Worm (Caenorhabditis elegans) whole organism, L2 larva: ENCODE results near the gene Y17G9B.5.
"Not testable (repeated sequence)": the region's sequence is repeated elsewhere in the genome, so short reads cannot be mapped to it uniquely, and the experiment has no call there.

Source experiments
- C34F6.9 ChIP-seq: fragments of 150-350 bp; optimal IDR thresholded peaks from 2 replicates; lab custom pipeline; 2014; ENCODE audit warnings: missing biosample characterization, missing genetic modification characterization
- F13H6.1 ChIP-seq: sonication (generic microtip); optimal IDR thresholded peaks from 2 replicates; lab custom pipeline; 2016; ENCODE audit warnings: missing genetic modification characterization, missing compliant biosample characterization
- R02D3.7 ChIP-seq: fragments of 150-350 bp; optimal IDR thresholded peaks from 2 replicates; lab custom pipeline; 2014; ENCODE audit warnings: missing biosample characterization, missing genetic modification characterization
- ZK546.5 ChIP-seq: sonication (generic microtip); optimal IDR thresholded peaks from 2 replicates; lab custom pipeline; 2017; ENCODE audit warnings: missing biosample characterization, missing genetic modification characterization
- alr-1 ChIP-seq: fragments of 150-350 bp; optimal IDR thresholded peaks from 2 replicates; lab custom pipeline; 2014; ENCODE audit warnings: missing biosample characterization, missing genetic modification characterization
- blmp-1 ChIP-seq: sonication (generic microtip); optimal IDR thresholded peaks from 2 replicates; lab custom pipeline; 2017; ENCODE audit warnings: missing genetic modification characterization, mild to moderate bottlenecking, missing compliant biosample characterization, antibody characterized with exemption, moderate library complexity; ENCODE audit not compliant: insufficient read depth
- ceh-16 ChIP-seq: fragments of 150-350 bp; optimal IDR thresholded peaks from 2 replicates; lab custom pipeline; 2014; ENCODE audit warnings: missing biosample characterization, missing genetic modification characterization
- crh-2 ChIP-seq: sonication (generic microtip); optimal IDR thresholded peaks from 2 replicates; lab custom pipeline; 2017; ENCODE audit warnings: missing biosample characterization, missing genetic modification characterization
- elt-3 ChIP-seq: sonication (generic microtip); optimal IDR thresholded peaks from 2 replicates; lab custom pipeline; 2017; ENCODE audit warnings: missing biosample characterization, missing genetic modification characterization
- gmeb-1 ChIP-seq: fragments of 150-350 bp; optimal IDR thresholded peaks from 2 replicates; lab custom pipeline; 2014; ENCODE audit warnings: missing biosample characterization, missing genetic modification characterization
- lin-13 ChIP-seq: fragments of 150-350 bp; optimal IDR thresholded peaks from 2 replicates; lab custom pipeline; 2014; ENCODE audit warnings: missing biosample characterization, missing genetic modification reagents, missing genetic modification characterization
- lsy-2 ChIP-seq, 2 experiments: fragments of 150-350 bp in 1 of 2; sonication (generic microtip) in 1 of 2; optimal IDR thresholded peaks; 2 replicates each; lab custom pipeline; 2014 to 2017; ENCODE audit warnings: missing biosample characterization in 2 of 2, missing genetic modification characterization in 2 of 2
- mab-5 ChIP-seq: fragments of 150-350 bp; optimal IDR thresholded peaks from 2 replicates; lab custom pipeline; 2014; ENCODE audit warnings: missing biosample characterization, missing genetic modification characterization
- mbf-1 ChIP-seq: sonication (generic microtip); optimal IDR thresholded peaks from 2 replicates; lab custom pipeline; 2017; ENCODE audit warnings: missing biosample characterization, missing genetic modification characterization
- nhr-10 ChIP-seq: sonication (generic microtip); optimal IDR thresholded peaks from 2 replicates; lab custom pipeline; 2017; ENCODE audit warnings: missing biosample characterization, missing genetic modification characterization
- nhr-11 ChIP-seq: fragments of 150-350 bp; optimal IDR thresholded peaks from 2 replicates; lab custom pipeline; 2014; ENCODE audit warnings: missing biosample characterization, missing genetic modification characterization
- nhr-12 ChIP-seq: fragments of 150-350 bp; optimal IDR thresholded peaks from 2 replicates; lab custom pipeline; 2014; ENCODE audit warnings: missing biosample characterization, missing genetic modification characterization
- nhr-129 ChIP-seq: fragments of 150-350 bp; optimal IDR thresholded peaks from 2 replicates; lab custom pipeline; 2014; ENCODE audit warnings: missing biosample characterization, missing genetic modification characterization
- nhr-21 ChIP-seq: fragments of 150-350 bp; optimal IDR thresholded peaks from 2 replicates; lab custom pipeline; 2014; ENCODE audit warnings: missing biosample characterization, missing genetic modification characterization
- nhr-23 ChIP-seq: fragments of 150-350 bp; optimal IDR thresholded peaks from 2 replicates; lab custom pipeline; 2014; ENCODE audit warnings: missing biosample characterization, missing genetic modification reagents, missing genetic modification characterization
- nhr-237 ChIP-seq: fragments of 150-350 bp; optimal IDR thresholded peaks from 2 replicates; lab custom pipeline; 2014; ENCODE audit warnings: missing biosample characterization, missing genetic modification characterization
- nhr-25 ChIP-seq: fragments of 150-350 bp; sonication (generic microtip); optimal IDR thresholded peaks from 3 replicates; lab custom pipeline; 2014; ENCODE audit warnings: missing biosample characterization, missing genetic modification characterization
- nhr-6 ChIP-seq: fragments of 150-350 bp; optimal IDR thresholded peaks from 2 replicates; lab custom pipeline; 2014; ENCODE audit warnings: missing biosample characterization, missing genetic modification characterization
- skn-1 ChIP-seq: sonication (generic microtip); optimal IDR thresholded peaks from 2 replicates; lab custom pipeline; 2017; ENCODE audit warnings: missing biosample characterization, missing genetic modification characterization
- sma-3 ChIP-seq: sonication (generic microtip); optimal IDR thresholded peaks from 2 replicates; lab custom pipeline; 2016; ENCODE audit warnings: missing genetic modification reagents, missing genetic modification characterization, missing compliant biosample characterization
- sma-9 ChIP-seq, 2 experiments: fragments of 150-350 bp in 1 of 2; sonication (generic microtip) in 1 of 2; optimal IDR thresholded peaks; 2 replicates each; lab custom pipeline; 2014 to 2016; ENCODE audit warnings: missing genetic modification characterization in 2 of 2, mild to moderate bottlenecking in 1 of 2, missing biosample characterization in 1 of 2, missing compliant biosample characterization in 1 of 2, missing genetic modification reagents in 1 of 2, moderate library complexity in 1 of 2
- snpc-4 ChIP-seq: fragments of 150-350 bp; optimal IDR thresholded peaks from 2 replicates; lab custom pipeline; 2014; ENCODE audit warnings: missing biosample characterization, missing genetic modification characterization
- unc-55 ChIP-seq: fragments of 150-350 bp; sonication (generic microtip); optimal IDR thresholded peaks from 3 replicates; lab custom pipeline; 2014; ENCODE audit warnings: missing biosample characterization, missing genetic modification reagents, missing genetic modification characterization
- ztf-11 ChIP-seq: sonication (generic microtip); optimal IDR thresholded peaks from 2 replicates; lab custom pipeline; 2017; ENCODE audit warnings: missing biosample characterization, missing genetic modification characterization
- ztf-4 ChIP-seq: fragments of 150-350 bp; optimal IDR thresholded peaks from 2 replicates; lab custom pipeline; 2014; ENCODE audit warnings: missing biosample characterization, missing genetic modification characterization

Y17G9B.5 gene

DNA sequence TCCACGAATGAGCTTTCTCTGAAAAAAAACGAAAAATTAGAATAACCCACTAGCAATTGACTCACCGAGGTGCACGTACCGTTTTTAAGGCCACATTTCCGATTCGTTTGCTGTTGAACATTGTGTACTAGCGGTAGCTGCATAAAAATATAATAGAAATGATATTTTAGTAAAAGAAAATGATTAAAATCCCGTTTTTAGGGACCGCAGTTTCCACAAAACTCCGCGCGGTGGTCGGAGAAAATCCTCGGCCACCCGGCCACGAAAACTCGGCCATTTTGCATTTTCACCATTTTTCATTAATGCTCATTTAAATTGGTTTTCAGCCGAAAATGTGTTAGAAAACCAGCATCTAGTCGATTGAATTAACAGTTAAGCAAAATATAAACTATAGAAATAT is 37.7 kb upstream of the Y17G9B.5 start, which contains the start of gene yars-2:
yars-2 (minus strand) TSS at position 249 of the 400 bp plus-strand sequence.
- TF ChIP-seq lsy-2 (tag; optimal IDR thresholded peaks at IDR 0.05; lab: Kevin White, UChicago) = peak in 1 of 2 experiments; percentile 32
- TF ChIP-seq nhr-10 = no peak
- peak; percentile 29 for TF ChIP-seq sma-3 (GFP tag; lab: Kevin White, UChicago)
- no peak for TF ChIP-seq blmp-1 (tag; lab: Kevin White, UChicago)
- no peak for TF ChIP-seq alr-1 (tag; lab: Kevin White, UChicago)
- TF ChIP-seq unc-55 (GFP tag; lab: Kevin White, UChicago) = peak; percentile 5
- TF ChIP-seq elt-3 (tag; lab: Kevin White, UChicago) = no peak
- TF ChIP-seq C34F6.9 = peak; percentile 0

DNA sequence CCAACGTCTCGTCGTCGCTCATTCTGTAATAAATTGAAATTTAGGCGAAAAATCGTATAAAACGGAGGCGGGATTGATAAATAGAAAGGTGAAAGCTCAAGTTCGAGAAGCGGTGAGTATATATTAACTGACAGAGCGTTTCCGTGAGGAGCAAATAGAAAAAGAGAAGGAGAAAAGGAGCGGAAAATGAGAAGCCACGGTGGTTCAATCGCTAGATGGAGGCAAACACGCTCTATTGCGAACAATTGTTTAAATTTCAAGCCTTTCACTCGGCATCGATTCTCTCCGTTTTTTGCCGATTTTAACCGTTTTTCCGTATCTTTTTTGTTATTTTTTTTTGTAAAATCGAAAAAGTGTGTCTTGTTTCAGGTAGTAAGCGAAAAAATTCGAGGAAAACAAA is 34.3 kb upstream of the Y17G9B.5 start, which contains the start of gene miro-1:
miro-1 (minus strand) TSS at position 23 of the 400 bp plus-strand sequence.
- not testable (repeated sequence) for TF ChIP-seq ceh-16, R02D3.7, mbf-1 (tag; lab: Kevin White, UChicago)

DNA sequence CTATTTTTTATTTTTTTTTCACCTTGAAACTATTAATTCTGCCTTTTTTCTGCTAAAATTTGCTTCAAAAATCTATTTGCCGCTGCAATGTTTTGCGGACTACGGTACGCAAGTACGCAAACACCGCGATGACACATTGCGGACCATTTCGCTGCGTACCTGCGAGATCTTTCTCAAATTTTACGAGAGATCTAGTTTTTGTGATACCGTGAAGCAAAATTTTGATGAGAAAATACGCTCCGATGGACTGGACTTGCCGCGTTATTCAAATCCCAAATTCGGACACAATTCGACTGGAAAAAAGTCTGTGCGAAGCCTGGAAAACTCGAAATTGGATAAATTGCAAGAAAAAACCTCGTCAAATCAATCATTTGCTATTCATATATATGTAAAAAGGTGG is 29.5 kb upstream of the Y17G9B.5 start:
- peak; percentile 14 for TF ChIP-seq F13H6.1 (tag; lab: Kevin White, UChicago)
- peak; percentile 22 for TF ChIP-seq sma-3 (GFP tag; lab: Kevin White, UChicago)
- peak; percentile 77 to 85 for TF ChIP-seq lsy-2 (tag; optimal IDR thresholded peaks at IDR 0.05; lab: Kevin White, UChicago)
- TF ChIP-seq gmeb-1 (tag; lab: Kevin White, UChicago) = peak; percentile 17
- TF ChIP-seq C34F6.9 = peak; percentile 8
- peak; percentile 2 for TF ChIP-seq unc-55 (GFP tag; lab: Kevin White, UChicago)
- TF ChIP-seq, all 48 proteins: peak for 6; not testable (repeated sequence) for 42

DNA sequence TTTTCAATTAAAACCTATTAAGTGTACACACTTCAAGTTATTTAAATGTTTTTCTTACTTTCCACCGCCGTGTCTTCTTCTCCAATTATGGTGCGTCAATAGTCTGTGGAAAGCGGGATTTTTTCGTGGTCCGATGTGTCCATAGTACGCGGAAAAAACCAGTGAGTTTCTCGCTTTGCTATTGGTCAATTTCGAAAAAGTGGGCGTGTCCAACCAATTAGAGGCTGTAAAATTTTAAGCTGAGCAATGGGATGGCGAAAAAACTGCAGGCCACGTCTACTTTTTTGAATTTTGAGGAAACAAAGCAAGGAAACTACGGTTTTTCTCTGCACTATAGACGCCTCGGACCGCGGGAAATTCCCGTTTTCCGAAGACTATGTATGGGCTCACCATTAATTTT is 26.4 kb upstream of the Y17G9B.5 start:
- TF ChIP-seq nhr-10 = no peak
- TF ChIP-seq snpc-4 (tag; lab: Kevin White, UChicago) = no peak
- TF ChIP-seq F13H6.1 (tag; lab: Kevin White, UChicago) = no peak
- no peak for TF ChIP-seq nhr-23 (tag; lab: Kevin White, UChicago)
- TF ChIP-seq blmp-1 (tag; lab: Kevin White, UChicago) = no peak
- no peak for TF ChIP-seq skn-1 (tag; lab: Kevin White, UChicago)
- no peak for TF ChIP-seq nhr-237 (tag; lab: Kevin White, UChicago)

DNA sequence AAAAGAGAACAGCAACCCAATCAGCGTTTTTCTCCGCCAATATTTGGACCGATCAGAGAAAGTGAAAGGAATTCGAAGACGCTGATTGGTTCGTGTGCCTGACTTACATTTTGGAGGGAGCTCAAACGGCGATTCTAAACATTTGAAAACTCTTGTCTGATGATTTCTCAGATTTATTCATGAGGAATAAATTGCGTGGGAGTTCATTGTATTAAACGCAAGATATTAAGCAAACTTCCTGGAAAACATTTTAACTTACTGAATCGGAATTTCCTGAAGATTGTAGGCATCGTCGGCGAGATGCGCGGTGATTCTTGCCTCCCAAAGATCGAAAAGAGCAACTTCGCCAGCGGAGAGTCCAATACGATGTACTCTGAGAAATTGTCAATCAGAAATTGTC is 25.5 kb upstream of the Y17G9B.5 start, which contains the start of gene K08F11.1:
K08F11.1 (plus strand) TSS at position 301 of the 400 bp plus-strand sequence.
- TF ChIP-seq ztf-11 (tag; lab: Kevin White, UChicago) (no peak), nhr-12 (no peak), mab-5 (tag; lab: Kevin White, UChicago) (no peak), nhr-23 (tag; lab: Kevin White, UChicago) (no peak), nhr-21 (tag; lab: Kevin White, UChicago) (no peak), F13H6.1 (tag; lab: Kevin White, UChicago) (no peak), blmp-1 (tag; lab: Kevin White, UChicago) (no peak)
- TF ChIP-seq, all 48 proteins: peak for 0

DNA sequence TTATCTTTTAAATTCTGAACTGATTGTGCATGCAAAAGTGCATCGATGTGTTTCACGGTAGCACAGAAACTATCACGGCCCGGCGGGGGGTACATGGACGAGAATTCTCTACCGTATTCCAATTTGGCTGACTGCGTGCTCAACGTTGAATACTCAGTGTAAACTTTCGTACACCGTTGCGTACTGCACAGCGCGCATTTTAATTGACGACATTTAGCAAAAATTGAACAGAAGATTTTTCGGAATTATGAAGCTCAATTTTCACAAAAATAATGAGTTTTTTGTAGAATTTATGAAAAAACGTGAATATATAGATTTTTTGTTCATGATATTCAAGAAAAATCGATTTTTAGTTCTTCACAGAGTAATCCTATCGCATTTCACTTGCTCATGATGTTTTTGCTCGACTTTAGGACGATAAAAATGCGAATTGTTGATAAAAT is 24.5 kb upstream of the Y17G9B.5 start:
- TF ChIP-seq mab-5 (tag; lab: Kevin White, UChicago) = peak; percentile 16
- TF ChIP-seq C34F6.9 = peak; percentile 32
- peak; percentile 19 for TF ChIP-seq ztf-4 (tag; lab: Kevin White, UChicago)
- peak; percentile 34 for TF ChIP-seq nhr-11 (tag; lab: Kevin White, UChicago)
- peak; percentile 35 for TF ChIP-seq unc-55 (GFP tag; lab: Kevin White, UChicago)
- peak; percentile 29 for TF ChIP-seq nhr-129 (tag; lab: Kevin White, UChicago)
- TF ChIP-seq nhr-25 (tag; lab: Kevin White, UChicago) = peak; percentile 65
- TF ChIP-seq gmeb-1 (tag; lab: Kevin White, UChicago) = peak; percentile 58
- TF ChIP-seq sma-9 (GFP tag; optimal IDR thresholded peaks at IDR 0.05; lab: Kevin White, UChicago) = peak; percentile 50
- not testable (repeated sequence) for TF ChIP-seq sma-9 (tag; optimal IDR thresholded peaks at IDR 0.05; lab: Kevin White, UChicago)
- TF ChIP-seq nhr-6 (tag; lab: Kevin White, UChicago) = peak; percentile 11
- TF ChIP-seq sma-3 (GFP tag; lab: Kevin White, UChicago) = peak; percentile 86
- peak; percentile 21 for TF ChIP-seq R02D3.7 (tag; lab: Kevin White, UChicago)
- peak; percentile 81 for TF ChIP-seq F13H6.1 (tag; lab: Kevin White, UChicago)
- peak; percentile 36 for TF ChIP-seq crh-2 (tag; lab: Kevin White, UChicago)
- TF ChIP-seq nhr-21 (tag; lab: Kevin White, UChicago) = peak; percentile 65
- peak; percentile 68 for TF ChIP-seq lin-13 (GFP tag; lab: Kevin White, UChicago)
- peak; percentile 13 for TF ChIP-seq blmp-1 (tag; lab: Kevin White, UChicago)
- TF ChIP-seq lsy-2 (tag; optimal IDR thresholded peaks at IDR 0.05; lab: Kevin White, UChicago) = peak; percentile 95 to 98
- TF ChIP-seq ZK546.5 (tag; lab: Kevin White, UChicago) = peak; percentile 74
